Worm (Caenorhabditis elegans) whole organism, young adult: ENCODE measurements around the gene C24A3.2.
A peak's percentile ranks its signal among the peaks of the same experiment; 100 is the strongest.

Experiments used
- B0019.2 ChIP-seq: fragments of 200-800 bp; sonication (Bioruptor generic); conservative IDR thresholded peaks from 2 replicates; pipeline ENCODE4 v1.3.6; 2022; ENCODE audit warnings: missing genetic modification reagents, missing genetic modification characterization, missing compliant biosample characterization
- F39B2.1 ChIP-seq: fragments of 200-800 bp; sonication (Bioruptor generic); IDR thresholded peaks from 2 replicates; pipeline ENCODE4 v1.3.6; 2022; ENCODE audit warnings: missing genetic modification reagents, missing genetic modification characterization, missing compliant biosample characterization
- F49E8.2 ChIP-seq: sonication (generic microtip); optimal IDR thresholded peaks from 3 replicates; lab custom pipeline; 2017; ENCODE audit warnings: missing genetic modification characterization, mild to moderate bottlenecking, missing compliant biosample characterization, antibody characterized with exemption, moderate library complexity; ENCODE audit not compliant: insufficient read depth
- F55B11.4 ChIP-seq: sonication (generic microtip); optimal IDR thresholded peaks from 2 replicates; lab custom pipeline; 2016; ENCODE audit warnings: missing compliant biosample characterization, missing genetic modification characterization, borderline replicate concordance; ENCODE audit not compliant: insufficient read depth
- F57A8.1 ChIP-seq: fragments of 200-800 bp; sonication (Bioruptor generic); optimal IDR thresholded peaks from 2 replicates; lab custom pipeline; 2018; ENCODE audit warnings: mild to moderate bottlenecking, missing genetic modification characterization, moderate library complexity, missing compliant biosample characterization
- K11D2.4 ChIP-seq: fragments of 200-800 bp; sonication (Bioruptor generic); IDR thresholded peaks from 2 replicates; pipeline ENCODE4 v1.3.6; 2022; ENCODE audit warnings: missing genetic modification reagents, missing genetic modification characterization, missing compliant biosample characterization
- T26A5.8 ChIP-seq: sonication (generic microtip); optimal IDR thresholded peaks from 2 replicates; lab custom pipeline; 2016; ENCODE audit warnings: missing genetic modification characterization, missing compliant biosample characterization
- Y53F4B.3 ChIP-seq: fragments of 200-800 bp; sonication (Bioruptor generic); IDR thresholded peaks from 2 replicates; pipeline ENCODE4 v1.3.6; 2022; ENCODE audit warnings: missing genetic modification reagents, missing genetic modification characterization, missing compliant biosample characterization
- Y56A3A.18 ChIP-seq: fragments of 200-800 bp; sonication (Bioruptor generic); IDR thresholded peaks from 2 replicates; pipeline ENCODE4 v1.3.6; 2022; ENCODE audit warnings: missing genetic modification reagents, missing genetic modification characterization, missing compliant biosample characterization
- akir-1 ChIP-seq: fragments of 200-800 bp; sonication (Bioruptor generic); optimal IDR thresholded peaks from 2 replicates; lab custom pipeline; 2018; ENCODE audit warnings: mild to moderate bottlenecking, missing genetic modification characterization, moderate library complexity, missing compliant biosample characterization
- atf-7 ChIP-seq: sonication (generic microtip); optimal IDR thresholded peaks from 2 replicates; lab custom pipeline; 2017; ENCODE audit warnings: mild to moderate bottlenecking, missing genetic modification characterization, missing compliant biosample characterization
- bed-2 ChIP-seq: fragments of 200-800 bp; sonication (Bioruptor generic); IDR thresholded peaks from 2 replicates; pipeline ENCODE4 v1.3.6; 2022; ENCODE audit warnings: missing genetic modification reagents, missing genetic modification characterization, missing compliant biosample characterization
- cebp-1 ChIP-seq, 2 experiments: fragments of 200-800 bp in 1 of 2; sonication (Bioruptor generic) in 1 of 2; sonication (generic microtip) in 1 of 2; IDR thresholded peaks in 1 of 2; optimal IDR thresholded peaks in 1 of 2; 2 replicates each; pipeline versions ENCODE4 v1.3.6 to Lab custom; 2017 to 2022; ENCODE audit warnings: missing compliant biosample characterization in 2 of 2, missing genetic modification characterization in 2 of 2, mild to moderate bottlenecking in 1 of 2, missing genetic modification reagents in 1 of 2, moderate library complexity in 1 of 2
- cebp-2 ChIP-seq: fragments of 200-800 bp; sonication (Bioruptor generic); IDR thresholded peaks from 2 replicates; pipeline ENCODE4 v1.3.6; 2022; ENCODE audit warnings: missing genetic modification characterization, missing compliant biosample characterization
- ceh-58 ChIP-seq: fragments of 200-800 bp; sonication (Bioruptor generic); IDR thresholded peaks from 2 replicates; pipeline ENCODE4 v1.3.6; 2022; ENCODE audit warnings: missing genetic modification characterization, missing compliant biosample characterization
- chd-7 ChIP-seq: sonication (generic microtip); optimal IDR thresholded peaks from 2 replicates; lab custom pipeline; 2016; ENCODE audit warnings: mild to moderate bottlenecking, missing genetic modification characterization, moderate library complexity, missing compliant biosample characterization
- efl-1 ChIP-seq: fragments of 150-350 bp; optimal IDR thresholded peaks from 2 replicates; lab custom pipeline; 2014; ENCODE audit warnings: missing biosample characterization, missing genetic modification reagents, missing genetic modification characterization
- egl-18 ChIP-seq: fragments of 200-800 bp; sonication (Bioruptor generic); IDR thresholded peaks from 2 replicates; pipeline ENCODE4 v1.3.6; 2022; ENCODE audit warnings: missing genetic modification reagents, missing genetic modification characterization, missing compliant biosample characterization
- egl-44 ChIP-seq: fragments of 200-800 bp; sonication (Bioruptor generic); IDR thresholded peaks from 2 replicates; pipeline ENCODE4 v1.3.6; 2022; ENCODE audit warnings: missing genetic modification reagents, missing genetic modification characterization, missing compliant biosample characterization
- ekl-4 ChIP-seq: fragments of 200-800 bp; sonication (Bioruptor generic); IDR thresholded peaks from 2 replicates; pipeline ENCODE4 v1.3.6; 2022; ENCODE audit warnings: missing genetic modification reagents, missing genetic modification characterization, missing compliant biosample characterization
- ets-4 ChIP-seq: fragments of 200-800 bp; sonication (Bioruptor generic); optimal IDR thresholded peaks from 2 replicates; lab custom pipeline; 2018; ENCODE audit warnings: mild to moderate bottlenecking, missing genetic modification characterization, missing compliant biosample characterization
- hrde-1 ChIP-seq: sonication (generic microtip); optimal IDR thresholded peaks from 2 replicates; lab custom pipeline; 2016; ENCODE audit warnings: missing genetic modification characterization, mild to moderate bottlenecking, missing compliant biosample characterization, moderate library complexity, missing genotype, missing genetic modification reagents, borderline replicate concordance
- lin-40 ChIP-seq: sonication (generic microtip); optimal IDR thresholded peaks from 2 replicates; lab custom pipeline; 2016; ENCODE audit warnings: missing genetic modification characterization, mild to moderate bottlenecking, missing compliant biosample characterization, missing genotype, missing genetic modification reagents
- lir-1 ChIP-seq: fragments of 200-800 bp; sonication (Bioruptor generic); conservative IDR thresholded peaks from 2 replicates; pipeline ENCODE4 v1.3.6; 2022; ENCODE audit warnings: missing genetic modification reagents, missing genetic modification characterization, missing compliant biosample characterization
- lsl-1 ChIP-seq: fragments of 200-800 bp; sonication (Bioruptor generic); optimal IDR thresholded peaks from 2 replicates; lab custom pipeline; 2018; ENCODE audit warnings: mild to moderate bottlenecking, missing genetic modification characterization, moderate library complexity, missing compliant biosample characterization
- lsy-27 ChIP-seq: sonication (generic microtip); optimal IDR thresholded peaks from 2 replicates; lab custom pipeline; 2017; ENCODE audit warnings: missing genetic modification characterization, mild to moderate bottlenecking, missing compliant biosample characterization, antibody characterized with exemption, missing genotype, borderline replicate concordance; ENCODE audit not compliant: insufficient read depth
- madf-3 ChIP-seq: fragments of 200-800 bp; sonication (Bioruptor generic); IDR thresholded peaks from 2 replicates; pipeline ENCODE4 v1.3.6; 2022; ENCODE audit warnings: missing genetic modification reagents, missing genetic modification characterization, missing compliant biosample characterization
- mcd-1 ChIP-seq: fragments of 200-800 bp; sonication (Bioruptor generic); IDR thresholded peaks from 2 replicates; pipeline ENCODE4 v1.3.6; 2022; ENCODE audit warnings: missing genetic modification reagents, missing genetic modification characterization, missing compliant biosample characterization
- mel-28 ChIP-seq: sonication (generic microtip); optimal IDR thresholded peaks from 2 replicates; lab custom pipeline; 2016; ENCODE audit warnings: borderline replicate concordance, mild to moderate bottlenecking, missing genetic modification characterization, missing compliant biosample characterization
- nfya-1 ChIP-seq: sonication (generic microtip); optimal IDR thresholded peaks from 2 replicates; lab custom pipeline; 2017; ENCODE audit warnings: antibody characterized with exemption, missing compliant biosample characterization, missing genetic modification characterization, borderline replicate concordance; ENCODE audit not compliant: insufficient read depth
- nhr-179 ChIP-seq: sonication (generic microtip); optimal IDR thresholded peaks from 2 replicates; lab custom pipeline; 2016; ENCODE audit warnings: mild to moderate bottlenecking, missing genetic modification characterization, missing compliant biosample characterization
- nhr-80 ChIP-seq: sonication (generic microtip); optimal IDR thresholded peaks from 2 replicates; lab custom pipeline; 2016; ENCODE audit warnings: missing genetic modification characterization, missing compliant biosample characterization
- rcor-1 ChIP-seq: fragments of 200-800 bp; sonication (Bioruptor generic); IDR thresholded peaks from 2 replicates; pipeline ENCODE4 v1.3.6; 2022; ENCODE audit warnings: missing genetic modification reagents, missing genetic modification characterization, missing compliant biosample characterization
- repo-1 ChIP-seq: sonication (generic microtip); optimal IDR thresholded peaks from 2 replicates; lab custom pipeline; 2017; ENCODE audit warnings: mild to moderate bottlenecking, missing genetic modification characterization, missing compliant biosample characterization
- sea-2 ChIP-seq: fragments of 200-800 bp; sonication (Bioruptor generic); IDR thresholded peaks from 2 replicates; pipeline ENCODE4 v1.3.6; 2022; ENCODE audit warnings: missing genetic modification characterization, missing compliant biosample characterization
- snpc-1.3 ChIP-seq: sonication (generic microtip); optimal IDR thresholded peaks from 2 replicates; lab custom pipeline; 2017; ENCODE audit warnings: missing genetic modification characterization, mild to moderate bottlenecking, missing compliant biosample characterization, antibody characterized with exemption, moderate library complexity, missing genotype, missing genetic modification reagents; ENCODE audit not compliant: insufficient read depth
- snpc-4 ChIP-seq, 5 experiments: fragments of 150-350 bp in 1 of 5; sonication (generic microtip) in 4 of 5; optimal IDR thresholded peaks; 2 replicates each; lab custom pipeline; 2014 to 2018; ENCODE audit warnings: missing genetic modification characterization in 5 of 5, missing biosample characterization in 3 of 5, antibody characterized with exemption in 2 of 5, mild to moderate bottlenecking in 2 of 5, missing compliant biosample characterization in 2 of 5, missing genotype in 2 of 5, moderate library complexity in 2 of 5, missing genetic modification reagents in 1 of 5
- unc-62 ChIP-seq: fragments of 150-350 bp; optimal IDR thresholded peaks from 2 replicates; lab custom pipeline; 2014; ENCODE audit warnings: missing biosample characterization, missing genetic modification reagents, missing genetic modification characterization
- zim-3 ChIP-seq: sonication (generic microtip); optimal IDR thresholded peaks from 2 replicates; lab custom pipeline; 2017; ENCODE audit warnings: mild to moderate bottlenecking, missing genetic modification characterization, moderate library complexity, missing compliant biosample characterization
- ztf-18 ChIP-seq: sonication (generic microtip); optimal IDR thresholded peaks from 2 replicates; lab custom pipeline; 2016; ENCODE audit warnings: missing genotype, mild to moderate bottlenecking, missing genetic modification characterization, missing compliant biosample characterization
- ztf-22 ChIP-seq: fragments of 200-800 bp; sonication (Bioruptor generic); optimal IDR thresholded peaks from 2 replicates; lab custom pipeline; 2018; ENCODE audit warnings: mild to moderate bottlenecking, missing genetic modification characterization, moderate library complexity, missing compliant biosample characterization
- ztf-28 ChIP-seq: fragments of 200-800 bp; sonication (Bioruptor generic); IDR thresholded peaks from 2 replicates; pipeline ENCODE4 v1.3.6; 2022; ENCODE audit warnings: missing genetic modification reagents, missing genetic modification characterization, missing compliant biosample characterization
- ztf-3 ChIP-seq: fragments of 200-800 bp; sonication (Bioruptor generic); optimal IDR thresholded peaks from 2 replicates; lab custom pipeline; 2018; ENCODE audit warnings: mild to moderate bottlenecking, missing genetic modification characterization, missing compliant biosample characterization

The C24A3.2 gene

ce11 chrX:8969111-8970048, 27.9 kb upstream of the C24A3.2 start (continued):
- no peak for TF ChIP-seq mcd-1 (GFP tag; lab: Robert Waterston, UW)
- no peak for TF ChIP-seq Y53F4B.3
- TF ChIP-seq F39B2.1 (GFP tag; lab: Robert Waterston, UW): no peak
- no peak for TF ChIP-seq F57A8.1 (GFP tag; lab: Kevin White, UChicago)
- TF ChIP-seq ztf-28 (GFP tag; lab: Robert Waterston, UW): no peak
- TF ChIP-seq lir-1 (GFP tag; lab: Robert Waterston, UW): no peak
- no peak for TF ChIP-seq unc-62
- TF ChIP-seq egl-44 (GFP tag; lab: Robert Waterston, UW): peak; percentile 39; the same call in 1 of the 2 replicates
- no peak for TF ChIP-seq ceh-58 (GFP tag; lab: Robert Waterston, UW)
- no peak for TF ChIP-seq zim-3 (tag; lab: Kevin White, UChicago)
- no peak for TF ChIP-seq egl-18
- no peak for TF ChIP-seq lsy-27 (tag; lab: Kevin White, UChicago)
- TF ChIP-seq T26A5.8 (tag; lab: Kevin White, UChicago): peak; percentile 34
- no peak for TF ChIP-seq B0019.2 (GFP tag; lab: Robert Waterston, UW)
- peak; percentile 6 for TF ChIP-seq nhr-80
- no peak for TF ChIP-seq F55B11.4 (tag; lab: Kevin White, UChicago)
- TF ChIP-seq cebp-1 (GFP tag; IDR thresholded peaks at IDR 0.05; lab: Robert Waterston, UW): no peak
- TF ChIP-seq cebp-1 (tag; optimal IDR thresholded peaks at IDR 0.05; lab: Kevin White, UChicago): no peak
- TF ChIP-seq nfya-1: no peak
- TF ChIP-seq repo-1 (tag; lab: Kevin White, UChicago): no peak
- peak; percentile 73 for TF ChIP-seq ztf-18 (tag; lab: Kevin White, UChicago)
- TF ChIP-seq atf-7 (tag; lab: Kevin White, UChicago): peak; percentile 36
- TF ChIP-seq rcor-1: no peak
- TF ChIP-seq nhr-179 (tag; lab: Kevin White, UChicago): no peak
- TF ChIP-seq ztf-22 (GFP tag; lab: Kevin White, UChicago): no peak
- no peak for TF ChIP-seq mel-28 (tag; lab: Kevin White, UChicago)
- no peak for TF ChIP-seq ets-4
- TF ChIP-seq F49E8.2 (tag; lab: Kevin White, UChicago): no peak
- no peak for TF ChIP-seq efl-1
- peak; percentile 54; the same call in 1 of the 2 replicates for TF ChIP-seq madf-3 (GFP tag; lab: Robert Waterston, UW)
- TF ChIP-seq akir-1 (GFP tag; lab: Kevin White, UChicago): no peak
- TF ChIP-seq sea-2 (GFP tag; lab: Robert Waterston, UW): no peak
- TF ChIP-seq cebp-2 (GFP tag; lab: Robert Waterston, UW): no peak
- TF ChIP-seq Y56A3A.18: 0 out of 2 replicates have a peak, but pooled peaks have one; percentile 75

ce11 chrX:8971461-8971860, 25.8 kb upstream of the C24A3.2 start:
- TF ChIP-seq B0019.2 (GFP tag; lab: Robert Waterston, UW) (no peak), chd-7 (tag; lab: Kevin White, UChicago) (peak; percentile 43), lin-40 (tag; lab: Kevin White, UChicago) (peak; percentile 50), bed-2 (GFP tag; lab: Robert Waterston, UW) (no peak), cebp-2 (GFP tag; lab: Robert Waterston, UW) (no peak), hrde-1 (tag; lab: Kevin White, UChicago) (peak; percentile 65), nfya-1 (no peak), ztf-18 (tag; lab: Kevin White, UChicago) (peak; percentile 54), snpc-1.3 (tag; lab: Kevin White, UChicago) (peak; percentile 75), ekl-4 (GFP tag; lab: Robert Waterston, UW) (0 out of 2 replicates have a peak, but pooled peaks have one; percentile 13), K11D2.4 (no peak), lsl-1 (GFP tag; lab: Kevin White, UChicago) (no peak), nhr-80 (no peak), repo-1 (tag; lab: Kevin White, UChicago) (no peak), ztf-3 (GFP tag; lab: Kevin White, UChicago) (no peak), F57A8.1 (GFP tag; lab: Kevin White, UChicago) (peak; percentile 17), snpc-4 (GFP tag; optimal IDR thresholded peaks at IDR 0.05; lab: Kevin White, UChicago) (no peak), snpc-4 (tag; optimal IDR thresholded peaks at IDR 0.05; lab: Kevin White, UChicago) (peak in 2 of 4 experiments; percentile 35 to 66), F55B11.4 (tag; lab: Kevin White, UChicago) (no peak)
